Worm (Caenorhabditis elegans) whole organism, mixed stage, embryonic: ENCODE results near the gene mex-5.

Experiments used
- M03D4.4 ChIP-seq: sonication (generic microtip); optimal IDR thresholded peaks from 2 replicates; lab custom pipeline; 2017; ENCODE audit warnings: mild to moderate bottlenecking, missing genetic modification characterization, missing compliant biosample characterization
- bed-3 ChIP-seq: fragments of 200-800 bp; sonication (Bioruptor generic); optimal IDR thresholded peaks from 3 replicates; lab custom pipeline; 2018; ENCODE audit warnings: mild to moderate bottlenecking, missing genetic modification characterization, moderate library complexity, missing compliant biosample characterization
- blmp-1 ChIP-seq: fragments of 150-350 bp; optimal IDR thresholded peaks from 2 replicates; lab custom pipeline; 2014; ENCODE audit warnings: missing biosample characterization, missing genetic modification characterization
- ceh-39 ChIP-seq: fragments of 150-350 bp; optimal IDR thresholded peaks from 2 replicates; lab custom pipeline; 2014; ENCODE audit warnings: missing biosample characterization, missing genetic modification characterization
- ceh-43 ChIP-seq: fragments of 200-800 bp; sonication (Bioruptor generic); optimal IDR thresholded peaks from 2 replicates; lab custom pipeline; 2018; ENCODE audit warnings: mild to moderate bottlenecking, missing genetic modification characterization, moderate library complexity, missing compliant biosample characterization
- ceh-83 ChIP-seq: fragments of 200-800 bp; sonication (Bioruptor generic); optimal IDR thresholded peaks from 2 replicates; lab custom pipeline; 2018; ENCODE audit warnings: mild to moderate bottlenecking, missing genetic modification characterization, missing compliant biosample characterization
- ces-1 ChIP-seq: fragments of 150-350 bp; optimal IDR thresholded peaks from 2 replicates; lab custom pipeline; 2014; ENCODE audit warnings: missing biosample characterization, missing genetic modification reagents, missing genetic modification characterization
- cnd-1 ChIP-seq: fragments of 200-800 bp; sonication (Bioruptor generic); optimal IDR thresholded peaks from 2 replicates; lab custom pipeline; 2018; ENCODE audit warnings: mild to moderate bottlenecking, missing genetic modification characterization, missing compliant biosample characterization
- drap-1 ChIP-seq: fragments of 200-800 bp; sonication (Bioruptor generic); optimal IDR thresholded peaks from 3 replicates; lab custom pipeline; 2018; ENCODE audit warnings: mild to moderate bottlenecking, missing genetic modification characterization, missing compliant biosample characterization
- elt-1 ChIP-seq: sonication (generic microtip); optimal IDR thresholded peaks from 2 replicates; lab custom pipeline; 2017; ENCODE audit warnings: missing genetic modification characterization, mild to moderate bottlenecking, missing compliant biosample characterization, antibody characterized with exemption, moderate library complexity, borderline replicate concordance; ENCODE audit not compliant: insufficient read depth
- elt-3 ChIP-seq: fragments of 150-350 bp; optimal IDR thresholded peaks from 2 replicates; lab custom pipeline; 2014; ENCODE audit warnings: missing biosample characterization, missing genetic modification characterization
- flh-1 ChIP-seq: fragments of 200-800 bp; sonication (Bioruptor generic); optimal IDR thresholded peaks from 2 replicates; lab custom pipeline; 2018; ENCODE audit warnings: mild to moderate bottlenecking, missing genetic modification characterization, moderate library complexity, missing compliant biosample characterization
- ham-2 ChIP-seq: fragments of 200-800 bp; sonication (Bioruptor generic); optimal IDR thresholded peaks from 2 replicates; lab custom pipeline; 2018; ENCODE audit warnings: mild to moderate bottlenecking, missing genetic modification characterization, missing compliant biosample characterization
- hlh-1 ChIP-seq: fragments of 150-350 bp; optimal IDR thresholded peaks from 2 replicates; lab custom pipeline; 2014; ENCODE audit warnings: missing biosample characterization, missing genetic modification reagents, missing genetic modification characterization
- lin-13 ChIP-seq: fragments of 150-350 bp; optimal IDR thresholded peaks from 2 replicates; lab custom pipeline; 2014; ENCODE audit warnings: missing biosample characterization, missing genetic modification characterization
- lin-32 ChIP-seq: fragments of 200-800 bp; sonication (Bioruptor generic); optimal IDR thresholded peaks from 2 replicates; lab custom pipeline; 2018; ENCODE audit warnings: mild to moderate bottlenecking, missing genetic modification characterization, missing compliant biosample characterization
- lsy-2 ChIP-seq: fragments of 150-350 bp; optimal IDR thresholded peaks from 2 replicates; lab custom pipeline; 2014; ENCODE audit warnings: missing biosample characterization, missing genetic modification characterization
- mab-5 ChIP-seq: fragments of 150-350 bp; optimal IDR thresholded peaks from 2 replicates; lab custom pipeline; 2014; ENCODE audit warnings: missing biosample characterization, missing genetic modification characterization
- mep-1 ChIP-seq: fragments of 150-350 bp; optimal IDR thresholded peaks from 2 replicates; lab custom pipeline; 2017; ENCODE audit warnings: missing biosample characterization, missing genetic modification reagents, missing genetic modification characterization, inconsistent platforms
- mls-2 ChIP-seq: sonication (generic microtip); optimal IDR thresholded peaks from 2 replicates; lab custom pipeline; 2016; ENCODE audit warnings: mild to moderate bottlenecking, missing genetic modification characterization, moderate library complexity, missing compliant biosample characterization
- nhr-2 ChIP-seq: fragments of 150-350 bp; optimal IDR thresholded peaks from 2 replicates; lab custom pipeline; 2014; ENCODE audit warnings: missing biosample characterization, missing genetic modification characterization
- nhr-237 ChIP-seq: fragments of 150-350 bp; optimal IDR thresholded peaks from 2 replicates; lab custom pipeline; 2014; ENCODE audit warnings: missing biosample characterization, missing genetic modification characterization
- nhr-28 ChIP-seq: fragments of 150-350 bp; optimal IDR thresholded peaks from 2 replicates; lab custom pipeline; 2014; ENCODE audit warnings: missing biosample characterization, missing genetic modification characterization
- nhr-76 ChIP-seq: sonication (generic microtip); optimal IDR thresholded peaks from 2 replicates; lab custom pipeline; 2017; ENCODE audit warnings: missing biosample characterization, missing genetic modification characterization
- pha-4 ChIP-seq: fragments of 150-350 bp; optimal IDR thresholded peaks from 2 replicates; lab custom pipeline; 2018; ENCODE audit warnings: missing biosample characterization, missing genetic modification reagents, missing genetic modification characterization
- sem-2 ChIP-seq: fragments of 200-800 bp; sonication (Bioruptor generic); optimal IDR thresholded peaks from 2 replicates; lab custom pipeline; 2018; ENCODE audit warnings: mild to moderate bottlenecking, missing genetic modification characterization, missing compliant biosample characterization
- snpc-4 ChIP-seq: fragments of 150-350 bp; optimal IDR thresholded peaks from 2 replicates; lab custom pipeline; 2014; ENCODE audit warnings: missing biosample characterization, missing genetic modification characterization
- sptf-1 ChIP-seq: sonication (generic microtip); optimal IDR thresholded peaks from 2 replicates; lab custom pipeline; 2017; ENCODE audit warnings: mild to moderate bottlenecking, missing genetic modification characterization, moderate library complexity, missing compliant biosample characterization
- tbx-8 ChIP-seq: fragments of 200-800 bp; sonication (Bioruptor generic); optimal IDR thresholded peaks from 2 replicates; lab custom pipeline; 2018; ENCODE audit warnings: mild to moderate bottlenecking, missing genetic modification characterization, moderate library complexity, missing compliant biosample characterization
- unc-120 ChIP-seq: sonication (generic microtip); optimal IDR thresholded peaks from 2 replicates; lab custom pipeline; 2017; ENCODE audit warnings: missing genetic modification characterization, missing compliant biosample characterization; ENCODE audit not compliant: poor library complexity, severe bottlenecking
- unc-39 ChIP-seq: fragments of 150-350 bp; optimal IDR thresholded peaks from 2 replicates; lab custom pipeline; 2014; ENCODE audit warnings: missing biosample characterization, missing genetic modification characterization
- unc-62 ChIP-seq: fragments of 150-350 bp; optimal IDR thresholded peaks from 2 replicates; lab custom pipeline; 2014; ENCODE audit warnings: missing biosample characterization, missing genetic modification reagents, missing genetic modification characterization
- zip-8 ChIP-seq: fragments of 150-350 bp; optimal IDR thresholded peaks from 2 replicates; lab custom pipeline; 2014; ENCODE audit warnings: missing biosample characterization, missing genetic modification characterization

The mex-5 gene

ce11 chrIV:13315344-13315743 is 38.2 kb upstream of the mex-5 start, which contains the start of gene fat-1:
TSS of gene fat-1 (plus strand) at chrIV:13315644.
- TF ChIP-seq flh-1 (GFP tag; lab: Kevin White, UChicago) (no peak), pha-4 (tag; lab: Kevin White, UChicago) (no peak), unc-39 (tag; lab: Kevin White, UChicago) (no peak), bed-3 (GFP tag; lab: Kevin White, UChicago) (no peak), nhr-76 (no peak), blmp-1 (tag; lab: Kevin White, UChicago) (no peak), nhr-28 (tag; lab: Kevin White, UChicago) (no peak), ceh-83 (GFP tag; lab: Kevin White, UChicago) (no peak), mab-5 (tag; lab: Kevin White, UChicago) (no peak), unc-62 (GFP tag; lab: Kevin White, UChicago) (no peak), mep-1 (tag; lab: Kevin White, UChicago) (no peak), lsy-2 (no peak), tbx-8 (GFP tag; lab: Kevin White, UChicago) (no peak), lin-13 (tag; lab: Kevin White, UChicago) (no peak), sem-2 (GFP tag; lab: Kevin White, UChicago) (no peak), sptf-1 (tag; lab: Kevin White, UChicago) (no peak)
- TF ChIP-seq, all 35 proteins: peak for 0

ce11 chrIV:13318773-13319172 is 34.8 kb upstream of the mex-5 start:
- TF ChIP-seq tbx-8 (GFP tag; lab: Kevin White, UChicago) (no peak), ceh-83 (GFP tag; lab: Kevin White, UChicago) (no peak), lin-32 (GFP tag; lab: Kevin White, UChicago) (no peak), unc-62 (GFP tag; lab: Kevin White, UChicago) (no peak), sptf-1 (tag; lab: Kevin White, UChicago) (no peak), ces-1 (GFP tag; lab: Kevin White, UChicago) (no peak), ceh-43 (GFP tag; lab: Kevin White, UChicago) (no peak), pha-4 (tag; lab: Kevin White, UChicago) (no peak), M03D4.4 (no peak), lin-13 (tag; lab: Kevin White, UChicago) (no peak), elt-3 (tag; lab: Kevin White, UChicago) (no peak), sem-2 (GFP tag; lab: Kevin White, UChicago) (no peak), ceh-39 (tag; lab: Kevin White, UChicago) (no peak), mls-2 (tag; lab: Kevin White, UChicago) (no peak), blmp-1 (tag; lab: Kevin White, UChicago) (no peak)

DNA sequence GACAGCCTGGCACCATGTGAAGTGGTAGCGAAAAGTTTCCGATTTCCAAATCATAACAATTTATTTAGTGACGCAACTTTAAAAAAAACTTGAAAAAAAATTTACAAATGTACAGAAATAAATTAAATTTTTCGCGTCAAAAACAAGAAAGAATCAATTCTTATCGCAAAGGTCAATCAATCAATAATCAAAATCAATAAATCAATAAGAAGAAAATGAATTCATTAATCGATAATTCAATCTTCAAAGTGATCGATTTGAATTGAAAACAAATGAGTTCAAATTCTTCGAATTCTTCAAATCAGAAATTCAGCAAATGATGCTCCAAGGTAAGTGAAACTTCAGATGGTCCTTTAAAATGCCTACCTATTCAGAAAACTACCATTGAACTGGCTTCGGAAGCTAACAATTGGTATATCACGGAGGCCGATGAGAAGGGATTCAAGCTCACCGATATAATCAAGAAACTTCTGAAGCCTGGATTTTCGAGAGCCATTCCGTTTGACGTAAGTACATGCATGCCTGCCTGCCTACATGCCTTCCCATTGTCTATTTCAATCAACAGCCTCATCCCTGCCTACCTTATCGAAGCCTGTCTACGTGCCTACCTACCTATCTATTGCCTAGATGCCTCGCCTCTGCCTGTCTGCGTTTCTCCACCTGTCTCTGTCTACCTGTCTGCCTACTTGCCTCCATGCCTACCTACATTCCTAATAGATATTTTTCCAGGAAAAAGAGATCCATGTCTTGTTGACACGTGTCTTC is 33.5 kb upstream of the mex-5 start:
- TF ChIP-seq tbx-8 (GFP tag; lab: Kevin White, UChicago) (no peak), elt-1 (tag; lab: Kevin White, UChicago) (no peak), mep-1 (tag; lab: Kevin White, UChicago) (no peak), elt-3 (tag; lab: Kevin White, UChicago) (no peak), pha-4 (tag; lab: Kevin White, UChicago) (no peak), unc-39 (tag; lab: Kevin White, UChicago) (no peak), ham-2 (GFP tag; lab: Kevin White, UChicago) (no peak), unc-120 (no peak), snpc-4 (no peak), mls-2 (tag; lab: Kevin White, UChicago) (no peak), lsy-2 (no peak), zip-8 (tag; lab: Kevin White, UChicago) (no peak), lin-32 (GFP tag; lab: Kevin White, UChicago) (no peak), unc-62 (GFP tag; lab: Kevin White, UChicago) (no peak), nhr-2 (tag; lab: Kevin White, UChicago) (no peak), sem-2 (GFP tag; lab: Kevin White, UChicago) (no peak), hlh-1 (no peak), blmp-1 (tag; lab: Kevin White, UChicago) (no peak), mab-5 (tag; lab: Kevin White, UChicago) (no peak)

ce11 chrIV:13322429-13322828 is 31.1 kb upstream of the mex-5 start:
- TF ChIP-seq cnd-1 (tag; lab: Kevin White, UChicago) (no peak), drap-1 (GFP tag; lab: Kevin White, UChicago) (no peak), nhr-237 (tag; lab: Kevin White, UChicago) (no peak), blmp-1 (tag; lab: Kevin White, UChicago) (no peak)
